Worm (Caenorhabditis elegans) whole organism, early embryonic: ENCODE data around the gene srw-123.

Experiments used
- B0310.2 ChIP-seq: sonication (generic microtip); optimal IDR thresholded peaks from 2 replicates; lab custom pipeline; 2016; ENCODE audit warnings: mild to moderate bottlenecking, missing genetic modification characterization, missing compliant biosample characterization
- F13C5.2 ChIP-seq: sonication (generic microtip); optimal IDR thresholded peaks from 2 replicates; lab custom pipeline; 2017; ENCODE audit warnings: mild to moderate bottlenecking, missing genetic modification characterization, inconsistent platforms, missing compliant biosample characterization
- aly-1 ChIP-seq: sonication (generic microtip); optimal IDR thresholded peaks from 2 replicates; lab custom pipeline; 2016; ENCODE audit warnings: missing genetic modification characterization, missing compliant biosample characterization
- ama-1 ChIP-seq: fragments of 150-350 bp; optimal IDR thresholded peaks from 2 replicates; lab custom pipeline; 2014
- ceh-13 ChIP-seq: fragments of 200-800 bp; sonication (Bioruptor generic); optimal IDR thresholded peaks from 2 replicates; lab custom pipeline; 2018; ENCODE audit warnings: mild to moderate bottlenecking, missing genetic modification characterization, missing compliant biosample characterization
- ceh-36 ChIP-seq: sonication (generic microtip); optimal IDR thresholded peaks from 2 replicates; lab custom pipeline; 2016; ENCODE audit warnings: missing genetic modification characterization, inconsistent platforms, missing compliant biosample characterization
- ets-7 ChIP-seq: sonication (generic microtip); optimal IDR thresholded peaks from 2 replicates; lab custom pipeline; 2016; ENCODE audit warnings: missing genotype, missing genetic modification characterization, missing compliant biosample characterization
- flt-1 ChIP-seq: fragments of 200-800 bp; sonication (Bioruptor generic); IDR thresholded peaks from 2 replicates; pipeline ENCODE4 v1.3.6; 2022; ENCODE audit warnings: missing genetic modification characterization, missing compliant biosample characterization
- hmbx-1 ChIP-seq: sonication (generic microtip); optimal IDR thresholded peaks from 2 replicates; lab custom pipeline; 2016; ENCODE audit warnings: mild to moderate bottlenecking, missing genetic modification characterization, missing compliant biosample characterization
- hmg-4 ChIP-seq: fragments of 200-800 bp; sonication (Bioruptor generic); optimal IDR thresholded peaks from 2 replicates; lab custom pipeline; 2018; ENCODE audit warnings: mild to moderate bottlenecking, missing genetic modification characterization, missing compliant biosample characterization
- hnd-1 ChIP-seq: sonication (generic microtip); optimal IDR thresholded peaks from 2 replicates; lab custom pipeline; 2016; ENCODE audit warnings: missing genetic modification characterization, missing compliant biosample characterization
- pes-1 ChIP-seq: fragments of 200-800 bp; sonication (Bioruptor generic); IDR thresholded peaks from 2 replicates; pipeline ENCODE4 v1.3.6; 2022; ENCODE audit warnings: missing genetic modification reagents, missing genetic modification characterization, missing compliant biosample characterization
- scrt-1 ChIP-seq: fragments of 200-800 bp; sonication (Bioruptor generic); IDR thresholded peaks from 2 replicates; pipeline ENCODE4 v1.3.6; 2022; ENCODE audit warnings: missing genetic modification characterization, missing compliant biosample characterization
- sea-1 ChIP-seq: fragments of 200-800 bp; sonication (Bioruptor generic); conservative IDR thresholded peaks from 2 replicates; pipeline ENCODE4 v1.3.6; 2022; ENCODE audit warnings: missing genetic modification characterization, missing compliant biosample characterization
- tbx-11 ChIP-seq: fragments of 200-800 bp; sonication (Bioruptor generic); IDR thresholded peaks from 2 replicates; pipeline ENCODE4 v1.3.6; 2022; ENCODE audit warnings: missing genetic modification characterization, missing compliant biosample characterization
- tbx-37 ChIP-seq: fragments of 200-800 bp; sonication (Bioruptor generic); conservative IDR thresholded peaks from 2 replicates; pipeline ENCODE4 v1.3.6; 2022; ENCODE audit warnings: missing genetic modification reagents, missing genetic modification characterization, missing compliant biosample characterization
- tra-4 ChIP-seq: sonication (generic microtip); optimal IDR thresholded peaks from 2 replicates; lab custom pipeline; 2017; ENCODE audit warnings: missing genetic modification characterization, missing compliant biosample characterization

Gene srw-123

ce11 chrV:3005964-3006363 is 30.8 kb upstream of the srw-123 start, which contains the start of gene srw-112:
Gene srw-112 (minus strand): TSS chrV:3006064.
- no peak for TF ChIP-seq scrt-1 (GFP tag; lab: Robert Waterston, UW)
- no peak for TF ChIP-seq hmg-4 (GFP tag; lab: Kevin White, UChicago)
- TF ChIP-seq ceh-36 (tag; lab: Kevin White, UChicago) = no peak
- no peak for TF ChIP-seq tbx-11
- no peak for TF ChIP-seq aly-1 (tag; lab: Kevin White, UChicago)
- no peak for TF ChIP-seq sea-1 (GFP tag; lab: Robert Waterston, UW)
- TF ChIP-seq ama-1 = no peak
- no peak for TF ChIP-seq ets-7 (tag; lab: Kevin White, UChicago)
- TF ChIP-seq tra-4 (tag; lab: Kevin White, UChicago) = no peak
- TF ChIP-seq flt-1 (GFP tag; lab: Robert Waterston, UW) = no peak

DNA sequence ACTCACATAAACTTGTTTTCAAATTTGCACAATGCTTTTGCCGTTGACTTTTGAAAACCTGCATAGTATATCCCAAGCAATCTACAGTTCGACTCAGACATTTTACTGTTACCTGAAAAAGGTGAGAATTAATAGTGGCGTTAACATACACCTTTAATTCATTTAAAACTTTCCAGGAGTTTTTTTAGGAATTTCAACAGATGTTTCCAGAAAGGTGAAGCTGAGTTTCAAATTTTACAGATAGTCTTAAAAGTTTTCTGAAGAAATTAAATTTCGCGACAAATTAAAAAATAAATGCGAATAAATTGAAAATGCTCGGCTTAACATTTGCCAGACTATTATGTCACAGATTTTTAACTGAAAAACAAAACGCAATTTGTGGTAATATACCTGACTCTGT is 24.6 kb upstream of the srw-123 start, which contains the start of gene srw-119:
TSS of gene srw-119 (minus strand) at position 101 of the 400 bp plus-strand sequence.
- TF ChIP-seq F13C5.2 (tag; lab: Kevin White, UChicago) (no peak), tra-4 (tag; lab: Kevin White, UChicago) (no peak), ama-1 (no peak), B0310.2 (tag; lab: Kevin White, UChicago) (no peak)

DNA sequence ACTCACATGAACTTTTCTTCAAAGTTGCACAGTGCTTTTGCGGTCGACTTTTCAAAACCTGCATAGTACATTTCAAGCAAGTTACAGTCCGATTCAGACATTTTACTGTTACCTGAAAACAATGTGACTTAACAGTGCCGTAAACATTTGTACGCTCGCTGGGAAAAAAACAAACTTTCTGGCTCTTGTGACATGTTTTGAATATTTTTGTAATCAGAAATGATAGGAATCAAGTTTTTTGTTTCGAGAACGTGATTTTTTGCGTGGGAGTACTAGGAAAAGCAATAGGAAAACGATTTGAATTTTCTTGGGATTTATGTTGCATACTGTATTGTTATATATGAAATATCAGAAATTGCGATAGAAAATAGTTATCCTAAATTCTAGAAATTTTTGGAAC is 20.9 kb upstream of the srw-123 start, which contains the start of gene srw-120:
TSS of gene srw-120 (minus strand) at position 101 of the 400 bp plus-strand sequence.
- no peak for TF ChIP-seq tbx-37
- TF ChIP-seq F13C5.2 (tag; lab: Kevin White, UChicago) = no peak
- no peak for TF ChIP-seq B0310.2 (tag; lab: Kevin White, UChicago)
- TF ChIP-seq hmg-4 (GFP tag; lab: Kevin White, UChicago) = no peak
- TF ChIP-seq aly-1 (tag; lab: Kevin White, UChicago) = no peak
- no peak for TF ChIP-seq flt-1 (GFP tag; lab: Robert Waterston, UW)
- TF ChIP-seq hmbx-1 (tag; lab: Kevin White, UChicago) = no peak
- TF ChIP-seq hnd-1 (tag; lab: Kevin White, UChicago) = no peak
- no peak for TF ChIP-seq sea-1 (GFP tag; lab: Robert Waterston, UW)
- TF ChIP-seq tbx-11 = no peak
- TF ChIP-seq scrt-1 (GFP tag; lab: Robert Waterston, UW) = no peak
- TF ChIP-seq ama-1 = no peak
- no peak for TF ChIP-seq ceh-36 (tag; lab: Kevin White, UChicago)

ce11 chrV:2993816-2994215 is 18.6 kb upstream of the srw-123 start, which contains the start of gene srw-115:
Gene srw-115 (minus strand): TSS chrV:2993916.
- TF ChIP-seq tra-4 (tag; lab: Kevin White, UChicago) (no peak), flt-1 (GFP tag; lab: Robert Waterston, UW) (no peak), hmg-4 (GFP tag; lab: Kevin White, UChicago) (no peak), aly-1 (tag; lab: Kevin White, UChicago) (no peak), tbx-11 (no peak), hnd-1 (tag; lab: Kevin White, UChicago) (no peak), hmbx-1 (tag; lab: Kevin White, UChicago) (no peak), ets-7 (tag; lab: Kevin White, UChicago) (no peak)

- TF ChIP-seq tra-4 (tag; lab: Kevin White, UChicago) = no peak
Measured at ce11 chrV:2992060-2992459, 16.9 kb upstream of the srw-123 start.

ce11 chrV:2991485-2991884 is 16.3 kb upstream of the srw-123 start, which contains the start of gene srw-121:
Gene srw-121 (minus strand): TSS chrV:2991585.
- TF ChIP-seq F13C5.2 (tag; lab: Kevin White, UChicago) = no peak
- TF ChIP-seq sea-1 (GFP tag; lab: Robert Waterston, UW) = no peak
- no peak for TF ChIP-seq aly-1 (tag; lab: Kevin White, UChicago)
- no peak for TF ChIP-seq ceh-13 (GFP tag; lab: Kevin White, UChicago)
- TF ChIP-seq ets-7 (tag; lab: Kevin White, UChicago) = no peak
- no peak for TF ChIP-seq flt-1 (GFP tag; lab: Robert Waterston, UW)
- TF ChIP-seq ceh-36 (tag; lab: Kevin White, UChicago) = no peak
- TF ChIP-seq tbx-37 = no peak
- no peak for TF ChIP-seq hmbx-1 (tag; lab: Kevin White, UChicago)
- no peak for TF ChIP-seq hnd-1 (tag; lab: Kevin White, UChicago)
- no peak for TF ChIP-seq scrt-1 (GFP tag; lab: Robert Waterston, UW)
- TF ChIP-seq hmg-4 (GFP tag; lab: Kevin White, UChicago) = no peak
- no peak for TF ChIP-seq pes-1
- no peak for TF ChIP-seq tbx-11
- no peak for TF ChIP-seq tra-4 (tag; lab: Kevin White, UChicago)
- no peak for TF ChIP-seq B0310.2 (tag; lab: Kevin White, UChicago)
- no peak for TF ChIP-seq ama-1

DNA sequence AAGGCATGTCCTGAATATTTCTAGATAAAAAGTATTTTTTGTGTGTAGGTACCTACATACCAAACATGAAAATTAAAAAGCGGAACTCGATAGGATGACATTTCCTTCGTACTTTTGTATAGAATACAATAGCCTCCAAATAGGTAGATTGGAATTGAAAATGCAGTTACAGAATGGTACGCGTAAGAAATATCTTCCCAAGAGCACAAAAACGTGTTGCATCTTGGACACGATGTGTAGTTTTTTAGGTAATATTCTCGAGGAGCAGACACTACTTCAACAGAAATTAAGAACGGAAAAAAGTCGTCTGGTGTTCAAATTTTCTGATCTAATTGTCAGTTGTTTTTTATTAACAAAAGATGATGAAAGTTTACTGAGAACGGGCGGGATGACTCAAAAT is 12.2 kb upstream of the srw-123 start, which contains the start of gene srh-85:
TSS of gene srh-85 (minus strand) at position 101 of the 400 bp plus-strand sequence.
- TF ChIP-seq hnd-1 (tag; lab: Kevin White, UChicago) (no peak), tbx-37 (no peak), ets-7 (tag; lab: Kevin White, UChicago) (no peak), pes-1 (no peak)

ce11 chrV:2985309-2985708 is 10.1 kb upstream of the srw-123 start, which contains the start of gene srw-139:
Gene srw-139 (minus strand): TSS chrV:2985409.
- TF ChIP-seq ets-7 (tag; lab: Kevin White, UChicago) = no peak
